Fruit fly (Drosophila melanogaster) S2 (cell line): Measurements from ENCODE around the gene CIA30.

Source experiments
- CG8478 ChIP-seq: fragments of >200 bp; optimal IDR thresholded peaks from 2 replicates; lab custom pipeline; 2018
- CTCF ChIP-seq, 2 experiments: fragments of >200 bp; optimal IDR thresholded peaks; 2 replicates each; lab custom pipeline; 2018

DNA sequence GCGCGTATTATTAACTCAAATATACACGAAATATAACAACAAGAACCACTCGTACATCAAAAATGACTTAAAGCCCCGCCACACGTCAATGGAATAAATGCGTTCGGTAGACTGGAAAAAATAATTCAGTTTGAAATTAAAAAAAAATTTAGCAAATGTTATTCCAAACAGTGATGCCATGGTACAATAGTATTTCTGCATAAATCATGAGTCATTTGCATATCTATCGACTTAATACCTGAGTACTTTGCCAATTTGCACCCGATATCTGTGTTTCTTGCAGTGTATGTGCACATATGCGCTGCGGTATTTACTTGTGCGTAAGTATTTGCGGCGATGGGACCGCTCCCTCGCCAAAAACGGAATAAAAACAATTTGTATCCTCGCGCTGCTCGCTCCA, 26.4 kb downstream of the CIA30 start:
- TF ChIP-seq CTCF (optimal IDR thresholded peaks at IDR 0.05; lab: Kevin White, UChicago) (no peak), CG8478 (lab: Kevin White, UChicago) (no peak)
